Worm (Caenorhabditis elegans) whole organism, L3 larva: ENCODE results near the gene srbc-65.

Experiments used
- ama-1 ChIP-seq: fragments of 150-350 bp; optimal IDR thresholded peaks from 2 replicates; lab custom pipeline; 2018
- ceh-82 ChIP-seq: fragments of 150-350 bp; optimal IDR thresholded peaks from 2 replicates; lab custom pipeline; 2014; ENCODE audit warnings: missing biosample characterization, missing genetic modification characterization
- egl-27 ChIP-seq: sonication (generic microtip); optimal IDR thresholded peaks from 4 replicates; lab custom pipeline; 2017; ENCODE audit warnings: missing biosample characterization, missing genetic modification reagents, missing genetic modification characterization
- elt-3 ChIP-seq, 3 experiments: fragments of 150-350 bp in 1 of 3; sonication (generic microtip) in 2 of 3; optimal IDR thresholded peaks; 2 replicates in 2 of 3; 4 replicates in 1 of 3; lab custom pipeline; 2014 to 2017; ENCODE audit warnings: missing biosample characterization in 3 of 3, missing genetic modification characterization in 3 of 3
- jun-1 ChIP-seq: fragments of 150-350 bp; optimal IDR thresholded peaks from 2 replicates; lab custom pipeline; 2014; ENCODE audit warnings: missing biosample characterization, missing genetic modification reagents, missing genetic modification characterization
- lin-15B ChIP-seq: fragments of 150-350 bp; optimal IDR thresholded peaks from 2 replicates; lab custom pipeline; 2014; ENCODE audit warnings: missing biosample characterization, missing genetic modification characterization
- lin-39 ChIP-seq: fragments of 150-350 bp; optimal IDR thresholded peaks from 2 replicates; lab custom pipeline; 2018; ENCODE audit warnings: missing biosample characterization, missing genetic modification reagents, missing genetic modification characterization
- nhr-12 ChIP-seq: fragments of 150-350 bp; optimal IDR thresholded peaks from 2 replicates; lab custom pipeline; 2014; ENCODE audit warnings: missing biosample characterization, missing genetic modification characterization
- nhr-23 ChIP-seq: fragments of 150-350 bp; optimal IDR thresholded peaks from 2 replicates; lab custom pipeline; 2014; ENCODE audit warnings: missing biosample characterization, missing genetic modification reagents, missing genetic modification characterization
- nhr-237 ChIP-seq: fragments of 150-350 bp; optimal IDR thresholded peaks from 2 replicates; lab custom pipeline; 2014; ENCODE audit warnings: missing biosample characterization, missing genetic modification characterization
- pha-4 ChIP-seq: fragments of 150-350 bp; optimal IDR thresholded peaks from 2 replicates; lab custom pipeline; 2014; ENCODE audit warnings: missing biosample characterization, missing genetic modification reagents, missing genetic modification characterization
- ztf-11 ChIP-seq: fragments of 150-350 bp; optimal IDR thresholded peaks from 2 replicates; lab custom pipeline; 2014; ENCODE audit warnings: missing biosample characterization, missing genetic modification characterization
- ztf-4 ChIP-seq: fragments of 150-350 bp; optimal IDR thresholded peaks from 2 replicates; lab custom pipeline; 2014; ENCODE audit warnings: missing biosample characterization, missing genetic modification characterization

ce11 chrV:16508667-16509066 is 42.1 kb upstream of the srbc-65 start, which contains the start of gene srr-3:
- TF ChIP-seq elt-3 (tag; optimal IDR thresholded peaks at IDR 0.05; lab: Kevin White, UChicago) (no peak), jun-1 (no peak), nhr-23 (tag; lab: Kevin White, UChicago) (no peak), pha-4 (tag; lab: Kevin White, UChicago) (no peak), ztf-11 (tag; lab: Kevin White, UChicago) (no peak), lin-39 (no peak), ceh-82 (tag; lab: Kevin White, UChicago) (no peak), nhr-12 (tag; lab: Kevin White, UChicago) (no peak), lin-15B (tag; lab: Kevin White, UChicago) (no peak), nhr-237 (tag; lab: Kevin White, UChicago) (no peak), ama-1 (lab: Kevin White, UChicago) (no peak), egl-27 (tag; lab: Kevin White, UChicago) (no peak), ztf-4 (tag; lab: Kevin White, UChicago) (no peak)
